Fruit fly (Drosophila melanogaster): ENCODE data around the gene CG4914.

dm6 chr3L:14659954-14660907 lies 17.7 kb downstream of the CG4914 start:
- no peak for TF ChIP-seq Ets98B (GFP tag; IDR thresholded peaks at IDR 0.05)
- no peak for TF ChIP-seq CG8301 (tag; optimal IDR thresholded peaks at IDR 0.05)
- TF ChIP-seq CG8159 (tag; optimal IDR thresholded peaks at IDR 0.05): no peak
- TF ChIP-seq Pif1B (GFP tag; optimal IDR thresholded peaks at IDR 0.05): no peak
- no peak for TF ChIP-seq CG13204 (GFP tag; optimal IDR thresholded peaks at IDR 0.05)
